Worm (Caenorhabditis elegans): ENCODE data around the gene jmjd-3.2.

ce11 chrX:14489945-14490344 lies 41.9 kb downstream of the jmjd-3.2 start, which contains the start of gene his-24:
- TF ChIP-seq W03F9.2 (tag; optimal IDR thresholded peaks at IDR 0.05): no peak
- no peak for TF ChIP-seq him-1 (tag; optimal IDR thresholded peaks at IDR 0.05)

All from whole organism, L4/young adult.